Worm (Caenorhabditis elegans) whole organism, L4/young adult: Measurements from ENCODE around the gene haao-1.

Experiments used
- dao-5 ChIP-seq: sonication (generic microtip); optimal IDR thresholded peaks from 2 replicates; lab custom pipeline; 2016; ENCODE audit warnings: missing genotype, missing genetic modification characterization, moderate library complexity, missing compliant biosample characterization
- him-1 ChIP-seq: sonication (generic microtip); optimal IDR thresholded peaks from 2 replicates; lab custom pipeline; 2016; ENCODE audit warnings: missing genotype, missing genetic modification reagents, missing genetic modification characterization, missing compliant biosample characterization

ce11 chrV:9527984-9528383 lies 23.3 kb downstream of the haao-1 start:
- TF ChIP-seq him-1 (tag; lab: Kevin White, UChicago): no peak
- no peak for TF ChIP-seq dao-5 (tag; lab: Kevin White, UChicago)
